Worm (Caenorhabditis elegans) whole organism, L3 larva: ENCODE measurements around the gene eat-6.

ENCODE experiments used
- R02D3.7 ChIP-seq: fragments of 150-350 bp; optimal IDR thresholded peaks from 2 replicates; lab custom pipeline; 2014; ENCODE audit warnings: missing biosample characterization, missing genetic modification characterization
- aly-2 ChIP-seq: fragments of 150-350 bp; optimal IDR thresholded peaks from 2 replicates; lab custom pipeline; 2014; ENCODE audit warnings: missing biosample characterization, missing genetic modification characterization
- ceh-16 ChIP-seq: sonication (generic microtip); optimal IDR thresholded peaks from 2 replicates; lab custom pipeline; 2017; ENCODE audit warnings: missing biosample characterization, missing genetic modification characterization
- ceh-28 ChIP-seq: fragments of 150-350 bp; optimal IDR thresholded peaks from 2 replicates; lab custom pipeline; 2014; ENCODE audit warnings: missing biosample characterization, missing genetic modification reagents, missing genetic modification characterization
- ceh-9 ChIP-seq: sonication (generic microtip); optimal IDR thresholded peaks from 2 replicates; lab custom pipeline; 2018; ENCODE audit warnings: missing biosample characterization, missing genetic modification characterization
- daf-12 ChIP-seq: fragments of 150-350 bp; optimal IDR thresholded peaks from 2 replicates; lab custom pipeline; 2014; ENCODE audit warnings: missing biosample characterization, missing genetic modification reagents, missing genetic modification characterization
- egl-27 ChIP-seq: sonication (generic microtip); optimal IDR thresholded peaks from 4 replicates; lab custom pipeline; 2017; ENCODE audit warnings: missing biosample characterization, missing genetic modification reagents, missing genetic modification characterization
- elt-2 ChIP-seq: sonication (generic microtip); optimal IDR thresholded peaks from 2 replicates; lab custom pipeline; 2016; ENCODE audit warnings: missing genetic modification reagents, mild to moderate bottlenecking, missing genetic modification characterization, missing compliant biosample characterization
- elt-3 ChIP-seq, 3 experiments: fragments of 150-350 bp in 1 of 3; sonication (generic microtip) in 2 of 3; optimal IDR thresholded peaks; 2 replicates in 2 of 3; 4 replicates in 1 of 3; lab custom pipeline; 2014 to 2017; ENCODE audit warnings: missing biosample characterization in 3 of 3, missing genetic modification characterization in 3 of 3
- eor-1 ChIP-seq, 2 experiments: fragments of 150-350 bp; optimal IDR thresholded peaks; 2 replicates each; lab custom pipeline; 2014 to 2018; ENCODE audit warnings: missing biosample characterization in 2 of 2, missing genetic modification characterization in 2 of 2
- fkh-2 ChIP-seq: fragments of 150-350 bp; optimal IDR thresholded peaks from 2 replicates; lab custom pipeline; 2014; ENCODE audit warnings: missing biosample characterization, missing genetic modification reagents, missing genetic modification characterization
- jun-1 ChIP-seq: fragments of 150-350 bp; optimal IDR thresholded peaks from 2 replicates; lab custom pipeline; 2014; ENCODE audit warnings: missing biosample characterization, missing genetic modification reagents, missing genetic modification characterization
- lin-15B ChIP-seq: fragments of 150-350 bp; optimal IDR thresholded peaks from 2 replicates; lab custom pipeline; 2014; ENCODE audit warnings: missing biosample characterization, missing genetic modification characterization
- lin-39 ChIP-seq: fragments of 150-350 bp; optimal IDR thresholded peaks from 2 replicates; lab custom pipeline; 2018; ENCODE audit warnings: missing biosample characterization, missing genetic modification reagents, missing genetic modification characterization
- lsy-12 ChIP-seq: sonication (generic microtip); optimal IDR thresholded peaks from 2 replicates; lab custom pipeline; 2016; ENCODE audit warnings: mild to moderate bottlenecking, missing genetic modification characterization, missing compliant biosample characterization
- mml-1 ChIP-seq: fragments of 150-350 bp; sonication (generic microtip); optimal IDR thresholded peaks from 3 replicates; lab custom pipeline; 2014; ENCODE audit warnings: missing biosample characterization, missing genetic modification characterization
- nfya-1 ChIP-seq: sonication (generic microtip); optimal IDR thresholded peaks from 2 replicates; lab custom pipeline; 2017; ENCODE audit warnings: missing genetic modification characterization, mild to moderate bottlenecking, missing compliant biosample characterization, antibody characterized with exemption, moderate library complexity; ENCODE audit not compliant: insufficient read depth
- nhr-11 ChIP-seq: fragments of 150-350 bp; optimal IDR thresholded peaks from 2 replicates; lab custom pipeline; 2014; ENCODE audit warnings: missing biosample characterization, missing genetic modification characterization
- nhr-12 ChIP-seq: fragments of 150-350 bp; optimal IDR thresholded peaks from 2 replicates; lab custom pipeline; 2014; ENCODE audit warnings: missing biosample characterization, missing genetic modification characterization
- nhr-23 ChIP-seq: fragments of 150-350 bp; optimal IDR thresholded peaks from 2 replicates; lab custom pipeline; 2014; ENCODE audit warnings: missing biosample characterization, missing genetic modification reagents, missing genetic modification characterization
- nhr-237 ChIP-seq: fragments of 150-350 bp; optimal IDR thresholded peaks from 2 replicates; lab custom pipeline; 2014; ENCODE audit warnings: missing biosample characterization, missing genetic modification characterization
- nhr-25 ChIP-seq: sonication (generic microtip); optimal IDR thresholded peaks from 2 replicates; lab custom pipeline; 2017; ENCODE audit warnings: missing biosample characterization, missing genetic modification characterization
- nhr-28 ChIP-seq: fragments of 150-350 bp; optimal IDR thresholded peaks from 2 replicates; lab custom pipeline; 2014; ENCODE audit warnings: missing biosample characterization, missing genetic modification characterization
- nhr-43 ChIP-seq: sonication (generic microtip); optimal IDR thresholded peaks from 2 replicates; lab custom pipeline; 2016; ENCODE audit warnings: mild to moderate bottlenecking, missing genetic modification characterization, missing compliant biosample characterization; ENCODE audit not compliant: poor library complexity, severe bottlenecking
- nhr-67 ChIP-seq: fragments of 150-350 bp; optimal IDR thresholded peaks from 2 replicates; lab custom pipeline; 2014; ENCODE audit warnings: missing biosample characterization, missing genetic modification characterization
- nhr-77 ChIP-seq: fragments of 150-350 bp; optimal IDR thresholded peaks from 2 replicates; lab custom pipeline; 2014; ENCODE audit warnings: missing biosample characterization, missing genetic modification characterization
- pqm-1 ChIP-seq: fragments of 150-350 bp; optimal IDR thresholded peaks from 2 replicates; lab custom pipeline; 2017; ENCODE audit warnings: missing biosample characterization, missing genetic modification characterization, inconsistent platforms
- sea-2 ChIP-seq: fragments of 150-350 bp; sonication (generic microtip); optimal IDR thresholded peaks from 4 replicates; lab custom pipeline; 2014; ENCODE audit warnings: missing biosample characterization, missing genetic modification reagents, missing genetic modification characterization
- unc-39 ChIP-seq: sonication (generic microtip); optimal IDR thresholded peaks from 4 replicates; lab custom pipeline; 2017; ENCODE audit warnings: missing biosample characterization, missing genetic modification characterization
- zag-1 ChIP-seq: fragments of 150-350 bp; optimal IDR thresholded peaks from 2 replicates; lab custom pipeline; 2014; ENCODE audit warnings: missing biosample characterization, missing genetic modification characterization
- ztf-4 ChIP-seq: fragments of 150-350 bp; optimal IDR thresholded peaks from 2 replicates; lab custom pipeline; 2014; ENCODE audit warnings: missing biosample characterization, missing genetic modification characterization

The eat-6 gene

ce11 chrV:13157073-13157472 is 27.3 kb upstream of the eat-6 start:
- TF ChIP-seq nhr-25 (tag; lab: Kevin White, UChicago): no peak
- TF ChIP-seq ceh-16: no peak
- TF ChIP-seq pqm-1 (tag; lab: Kevin White, UChicago): no peak
- TF ChIP-seq nfya-1 (tag; lab: Kevin White, UChicago): no peak
- TF ChIP-seq elt-3 (tag; optimal IDR thresholded peaks at IDR 0.05; lab: Kevin White, UChicago): no peak
- no peak for TF ChIP-seq egl-27 (tag; lab: Kevin White, UChicago)
- no peak for TF ChIP-seq nhr-237 (tag; lab: Kevin White, UChicago)
- TF ChIP-seq fkh-2 (tag; lab: Kevin White, UChicago): no peak

- TF ChIP-seq mml-1 (tag; lab: Kevin White, UChicago): no peak
- no peak for TF ChIP-seq ceh-28 (tag; lab: Kevin White, UChicago)
- no peak for TF ChIP-seq ceh-16
- no peak for TF ChIP-seq pqm-1 (tag; lab: Kevin White, UChicago)
- no peak for TF ChIP-seq R02D3.7 (tag; lab: Kevin White, UChicago)
- no peak for TF ChIP-seq ceh-9 (tag; lab: Kevin White, UChicago)
- no peak for TF ChIP-seq nhr-12
- TF ChIP-seq ztf-4 (tag; lab: Kevin White, UChicago): no peak
- TF ChIP-seq lin-39: no peak
- TF ChIP-seq fkh-2 (tag; lab: Kevin White, UChicago): no peak
- TF ChIP-seq nhr-77: no peak
- no peak for TF ChIP-seq nhr-67 (tag; lab: Kevin White, UChicago)
- TF ChIP-seq nhr-28 (tag; lab: Kevin White, UChicago): no peak
- no peak for TF ChIP-seq lsy-12 (tag; lab: Kevin White, UChicago)
- no peak for TF ChIP-seq nhr-43 (tag; lab: Kevin White, UChicago)
- TF ChIP-seq egl-27 (tag; lab: Kevin White, UChicago): no peak
These were observed 24.4 kb upstream of the eat-6 start for ce11 chrV:13154225-13154624.

DNA sequence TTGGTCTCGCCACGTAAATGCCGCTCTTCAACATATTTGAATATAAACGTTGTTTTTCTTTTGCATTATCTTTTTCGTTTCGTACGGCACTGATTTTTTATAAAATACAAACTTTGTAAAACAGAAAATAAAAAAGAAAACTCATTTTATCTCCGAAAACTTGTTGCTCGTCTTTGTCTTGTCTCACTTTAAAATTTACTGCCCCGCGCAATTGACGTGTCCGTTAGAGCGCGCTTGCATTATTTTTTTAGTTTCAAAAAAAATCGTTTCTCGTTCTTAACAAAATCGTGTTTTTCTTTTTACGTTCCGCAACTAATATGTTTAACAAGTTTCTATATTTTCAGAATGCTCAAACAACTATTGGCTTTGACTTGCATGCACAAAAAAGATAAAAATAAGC is 22.8 kb upstream of the eat-6 start, which contains the start of gene noca-1:
noca-1 (plus strand) TSS at position 345 of the 400 bp plus-strand sequence.
- TF ChIP-seq nhr-25 (tag; lab: Kevin White, UChicago): no peak
- no peak for TF ChIP-seq zag-1
- no peak for TF ChIP-seq nfya-1 (tag; lab: Kevin White, UChicago)
- TF ChIP-seq nhr-77: no peak
- TF ChIP-seq aly-2: no peak
- no peak for TF ChIP-seq ceh-28 (tag; lab: Kevin White, UChicago)

- TF ChIP-seq daf-12 (tag; lab: Kevin White, UChicago) (no peak), fkh-2 (tag; lab: Kevin White, UChicago) (no peak), nhr-237 (tag; lab: Kevin White, UChicago) (no peak), unc-39 (tag; lab: Kevin White, UChicago) (no peak), pqm-1 (tag; lab: Kevin White, UChicago) (no peak), sea-2 (GFP tag; lab: Kevin White, UChicago) (no peak), lin-39 (no peak), nhr-11 (tag; lab: Kevin White, UChicago) (no peak), ceh-16 (no peak), eor-1 (tag; optimal IDR thresholded peaks at IDR 0.05; lab: Kevin White, UChicago) (no peak), ceh-28 (tag; lab: Kevin White, UChicago) (no peak)
These were observed 8.9 kb upstream of the eat-6 start, which contains the start of gene dhc-3 for ce11 chrV:13138681-13139080. TSS of gene dhc-3 (plus strand) at chrV:13138981.

DNA sequence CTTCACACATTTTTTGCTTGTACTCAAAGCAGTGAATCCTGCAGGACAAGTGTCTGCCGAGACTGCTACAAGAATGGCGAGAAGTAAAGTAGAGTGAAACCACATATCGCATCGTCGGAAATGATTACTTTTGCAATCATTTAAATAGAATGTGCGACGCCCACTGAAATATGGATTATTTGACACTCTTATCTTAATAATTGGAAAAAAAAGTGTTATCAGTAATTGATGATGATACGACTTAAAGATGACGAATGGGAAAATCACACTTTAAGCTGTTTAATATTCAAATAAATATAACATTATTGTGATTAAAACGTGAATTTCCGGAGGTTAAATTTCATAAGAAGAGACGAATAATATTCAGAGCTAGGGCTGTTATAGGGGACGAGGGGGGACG is 8.2 kb upstream of the eat-6 start, which contains the start of gene clec-41:
clec-41 (minus strand) TSS at position 147 of the 400 bp plus-strand sequence.
- no peak for TF ChIP-seq nhr-23 (tag; lab: Kevin White, UChicago)
- no peak for TF ChIP-seq lin-15B
- no peak for TF ChIP-seq nhr-77
- peak; percentile 92 for TF ChIP-seq elt-2
- peak; percentile 91 for TF ChIP-seq pqm-1 (tag; lab: Kevin White, UChicago)
- TF ChIP-seq nhr-28 (tag; lab: Kevin White, UChicago): no peak
- TF ChIP-seq jun-1 (tag; lab: Kevin White, UChicago): peak; percentile 13
- TF ChIP-seq unc-39 (tag; lab: Kevin White, UChicago): no peak
- no peak for TF ChIP-seq egl-27 (tag; lab: Kevin White, UChicago)
